Fruit fly (Drosophila melanogaster) whole organism, embryonic: ENCODE data around the gene CG13898.

ENCODE experiments used
- Asciz ChIP-seq: fragments of 200-800 bp; sonication (Bioruptor generic); optimal IDR thresholded peaks from 2 replicates; lab custom pipeline; 2017; ENCODE audit warnings: missing biosample characterization, mild to moderate bottlenecking, missing genetic modification characterization, missing genetic modification reagents
- Bteb2 ChIP-seq: fragments of 200-800 bp; sonication (Bioruptor generic); optimal IDR thresholded peaks from 2 replicates; lab custom pipeline; 2016; ENCODE audit warnings: missing biosample characterization, missing genetic modification characterization
- CG10321 ChIP-seq: fragments of 200-800 bp; sonication (Bioruptor generic); IDR thresholded peaks from 2 replicates; pipeline ENCODE4 v1.3.6; 2022; ENCODE audit warnings: missing biosample characterization, missing genetic modification characterization
- CG10979 ChIP-seq: fragments of 200-800 bp; sonication (Bioruptor generic); optimal IDR thresholded peaks from 2 replicates; lab custom pipeline; 2018; ENCODE audit warnings: missing biosample characterization, mild to moderate bottlenecking, missing genetic modification characterization, moderate library complexity
- CG12391 ChIP-seq: fragments of 200-800 bp; sonication (Bioruptor generic); optimal IDR thresholded peaks from 3 replicates; lab custom pipeline; 2018; ENCODE audit warnings: missing biosample characterization, mild to moderate bottlenecking, missing genetic modification characterization, moderate library complexity
- CG12659 ChIP-seq: fragments of 200-800 bp; sonication (Bioruptor generic); optimal IDR thresholded peaks from 3 replicates; lab custom pipeline; 2017; ENCODE audit warnings: mild to moderate bottlenecking, missing biosample characterization, missing genetic modification reagents, missing genetic modification characterization
- CG14860 ChIP-seq: fragments of 200-800 bp; sonication (Bioruptor generic); IDR thresholded peaks from 3 replicates; pipeline ENCODE4 v1.3.6; 2022; ENCODE audit warnings: missing biosample characterization, missing genetic modification characterization; ENCODE audit not compliant: partially characterized antibody
- CG14965 ChIP-seq: fragments of 200-800 bp; sonication (Bioruptor generic); optimal IDR thresholded peaks from 2 replicates; lab custom pipeline; 2016; ENCODE audit warnings: missing biosample characterization, missing genetic modification characterization, borderline replicate concordance
- CG2875 ChIP-seq: fragments of 200-800 bp; sonication (Bioruptor generic); optimal IDR thresholded peaks from 2 replicates; lab custom pipeline; 2017; ENCODE audit warnings: missing biosample characterization, mild to moderate bottlenecking, missing genetic modification characterization, missing genetic modification reagents
- CG30020 ChIP-seq: fragments of 200-800 bp; optimal IDR thresholded peaks from 2 replicates; lab custom pipeline; 2019; ENCODE audit warnings: missing biosample characterization, mild to moderate bottlenecking, missing genetic modification characterization, moderate library complexity
- CG42726 ChIP-seq: fragments of 200-800 bp; sonication (Bioruptor generic); IDR thresholded peaks from 2 replicates; pipeline ENCODE4 v1.3.6; 2022; ENCODE audit warnings: missing biosample characterization, missing genetic modification characterization; ENCODE audit not compliant: partially characterized antibody
- CG5953 ChIP-seq: fragments of 200-800 bp; sonication (Bioruptor generic); IDR thresholded peaks from 2 replicates; pipeline ENCODE4 v1.3.6; 2022; ENCODE audit warnings: missing biosample characterization, missing genetic modification characterization
- CG6272 ChIP-seq: fragments of 200-800 bp; sonication (Bioruptor generic); IDR thresholded peaks from 2 replicates; pipeline ENCODE4 v1.3.6; 2022; ENCODE audit warnings: missing biosample characterization, missing genetic modification characterization
- CG6791 ChIP-seq: fragments of 200-800 bp; sonication (Bioruptor generic); IDR thresholded peaks from 3 replicates; pipeline ENCODE4 v1.3.6; 2022; ENCODE audit warnings: missing biosample characterization, missing genetic modification characterization; ENCODE audit not compliant: partially characterized antibody
- CG7556 ChIP-seq: fragments of 200-800 bp; sonication (Bioruptor generic); optimal IDR thresholded peaks from 2 replicates; lab custom pipeline; 2017; ENCODE audit warnings: missing biosample characterization, mild to moderate bottlenecking, missing genetic modification characterization
- CkIIα-i1 ChIP-seq: fragments of 200-800 bp; sonication (Bioruptor generic); IDR thresholded peaks from 2 replicates; pipeline ENCODE4 v1.3.6; 2022; ENCODE audit warnings: missing biosample characterization, missing genetic modification characterization
- Ets65A ChIP-seq: fragments of 200-800 bp; sonication (Bioruptor generic); peaks from one replicate; lab custom pipeline; 2016; ENCODE audit warnings: missing biosample characterization, missing genetic modification characterization
- Hey ChIP-seq: fragments of 200-800 bp; sonication (Bioruptor generic); optimal IDR thresholded peaks from 3 replicates; lab custom pipeline; 2018; ENCODE audit warnings: missing biosample characterization, mild to moderate bottlenecking, missing genetic modification characterization
- Mes4 ChIP-seq: fragments of 200-800 bp; sonication (Bioruptor generic); optimal IDR thresholded peaks from 2 replicates; lab custom pipeline; 2016; ENCODE audit warnings: missing biosample characterization, missing genetic modification characterization
- Nf-YC ChIP-seq: fragments of 200-800 bp; optimal IDR thresholded peaks from 3 replicates; lab custom pipeline; 2019; ENCODE audit warnings: missing biosample characterization, mild to moderate bottlenecking, missing genetic modification characterization, moderate library complexity
- Oaz ChIP-seq: fragments of 200-800 bp; sonication (Bioruptor generic); IDR thresholded peaks from 2 replicates; pipeline ENCODE4 v1.3.6; 2022; ENCODE audit warnings: missing biosample characterization, missing genetic modification characterization
- Scr ChIP-seq: fragments of 200-800 bp; sonication (Bioruptor generic); IDR thresholded peaks from 2 replicates; pipeline ENCODE4 v1.3.6; 2022; ENCODE audit warnings: missing biosample characterization, missing genetic modification characterization; ENCODE audit not compliant: partially characterized antibody
- Sox100B ChIP-seq: fragments of 200-800 bp; sonication (Bioruptor generic); optimal IDR thresholded peaks from 3 replicates; lab custom pipeline; 2018; ENCODE audit warnings: missing biosample characterization, mild to moderate bottlenecking, missing genetic modification characterization
- Sox102F ChIP-seq: fragments of 200-800 bp; sonication (Bioruptor generic); optimal IDR thresholded peaks from 2 replicates; lab custom pipeline; 2018; ENCODE audit warnings: missing biosample characterization, mild to moderate bottlenecking, missing genetic modification characterization, moderate library complexity
- Stat92E ChIP-seq, 3 experiments: fragments of >200 bp in 2 of 3; fragments of 200-800 bp in 1 of 3; sonication (Bioruptor generic) in 1 of 3; optimal IDR thresholded peaks; 2 replicates each; lab custom pipeline; 2017 to 2019; ENCODE audit warnings: missing biosample characterization in 3 of 3, missing genetic modification characterization in 3 of 3, mild to moderate bottlenecking in 1 of 3, moderate library complexity in 1 of 3
- Tbp ChIP-seq: fragments of >200 bp; optimal IDR thresholded peaks from 2 replicates; lab custom pipeline; 2018; ENCODE audit warnings: missing biosample characterization, missing genetic modification characterization
- al ChIP-seq: fragments of 200-800 bp; sonication (Bioruptor generic); IDR thresholded peaks from 2 replicates; pipeline ENCODE4 v1.3.6; 2022; ENCODE audit warnings: missing biosample characterization, missing genetic modification characterization
- bcd ChIP-seq: fragments of 200-800 bp; sonication (Bioruptor generic); optimal IDR thresholded peaks from 2 replicates; lab custom pipeline; 2017; ENCODE audit warnings: missing biosample characterization, mild to moderate bottlenecking, missing genetic modification characterization
- chn ChIP-seq: fragments of 200-800 bp; sonication (Bioruptor generic); optimal IDR thresholded peaks from 2 replicates; lab custom pipeline; 2016; ENCODE audit warnings: missing biosample characterization, missing genetic modification characterization
- crp ChIP-seq, 2 experiments: fragments of 200-800 bp; sonication (Bioruptor generic); optimal IDR thresholded peaks; 2 replicates in 1 of 2; 3 replicates in 1 of 2; lab custom pipeline; 2017; ENCODE audit warnings: missing biosample characterization in 2 of 2, missing genetic modification characterization in 2 of 2, mild to moderate bottlenecking in 1 of 2, moderate library complexity in 1 of 2
- dan ChIP-seq: fragments of 200-800 bp; sonication (Bioruptor generic); IDR thresholded peaks from 2 replicates; pipeline ENCODE4 v1.3.6; 2022; ENCODE audit warnings: missing biosample characterization, missing genetic modification characterization
- dati ChIP-seq: fragments of 200-800 bp; sonication (Bioruptor generic); IDR thresholded peaks from 2 replicates; pipeline ENCODE4 v1.3.6; 2022; ENCODE audit warnings: missing biosample characterization, missing genetic modification characterization
- fd102C ChIP-seq: fragments of 200-800 bp; sonication (Bioruptor generic); optimal IDR thresholded peaks from 2 replicates; lab custom pipeline; 2018; ENCODE audit warnings: missing biosample characterization, mild to moderate bottlenecking, missing genetic modification characterization, moderate library complexity
- gce ChIP-seq: fragments of 200-800 bp; sonication (Bioruptor generic); IDR thresholded peaks from 3 replicates; pipeline ENCODE4 v1.3.6; 2022; ENCODE audit warnings: missing biosample characterization, missing genetic modification characterization
- gem ChIP-seq: fragments of 200-800 bp; sonication (Bioruptor generic); optimal IDR thresholded peaks from 2 replicates; lab custom pipeline; 2019; ENCODE audit warnings: missing biosample characterization, mild to moderate bottlenecking, missing genetic modification characterization, moderate library complexity
- grau ChIP-seq: fragments of 200-800 bp; optimal IDR thresholded peaks from 3 replicates; lab custom pipeline; 2019; ENCODE audit warnings: missing biosample characterization, mild to moderate bottlenecking, missing genetic modification characterization, moderate library complexity
- mam ChIP-seq: fragments of 200-800 bp; sonication (Bioruptor generic); optimal IDR thresholded peaks from 3 replicates; lab custom pipeline; 2016; ENCODE audit warnings: missing biosample characterization, missing genetic modification characterization
- pan ChIP-seq, 4 experiments: fragments of >200 bp in 3 of 4; fragments of 200-800 bp in 1 of 4; sonication (Bioruptor generic) in 1 of 4; optimal IDR thresholded peaks in 3 of 4; IDR thresholded peaks in 1 of 4; 2 replicates each; pipeline versions ENCODE4 v1.3.6 to Lab custom; 2017 to 2022; ENCODE audit warnings: missing biosample characterization in 2 of 4, missing genetic modification characterization in 2 of 4, mixed read lengths in 1 of 4
- pb ChIP-seq: fragments of 200-800 bp; sonication (Bioruptor generic); optimal IDR thresholded peaks from 3 replicates; lab custom pipeline; 2016; ENCODE audit warnings: missing biosample characterization, missing genetic modification characterization
- pnt ChIP-seq: fragments of 200-800 bp; sonication (Bioruptor generic); optimal IDR thresholded peaks from 3 replicates; lab custom pipeline; 2016; ENCODE audit warnings: missing biosample characterization, missing genetic modification characterization
- sd ChIP-seq: fragments of 200-800 bp; sonication (Bioruptor generic); optimal IDR thresholded peaks from 3 replicates; lab custom pipeline; 2018; ENCODE audit warnings: missing biosample characterization, mild to moderate bottlenecking, missing genetic modification characterization, moderate library complexity
- seq ChIP-seq: fragments of 200-800 bp; sonication (Bioruptor generic); IDR thresholded peaks from 2 replicates; pipeline ENCODE4 v1.3.6; 2022; ENCODE audit warnings: missing biosample characterization, missing genetic modification characterization
- sim ChIP-seq: fragments of 200-800 bp; sonication (Bioruptor generic); IDR thresholded peaks from 2 replicates; pipeline ENCODE4 v1.3.6; 2022; ENCODE audit warnings: missing biosample characterization, missing genetic modification characterization
- sna ChIP-seq: fragments of 200-800 bp; sonication (Bioruptor generic); IDR thresholded peaks from 2 replicates; pipeline ENCODE4 v1.3.6; 2022; ENCODE audit warnings: missing biosample characterization, missing genetic modification characterization; ENCODE audit not compliant: partially characterized antibody
- stc ChIP-seq: fragments of 200-800 bp; sonication (Bioruptor generic); IDR thresholded peaks from 2 replicates; pipeline ENCODE4 v1.3.6; 2022; ENCODE audit warnings: missing biosample characterization, missing genetic modification characterization
- trh ChIP-seq: fragments of 200-800 bp; sonication (Bioruptor generic); optimal IDR thresholded peaks from 2 replicates; lab custom pipeline; 2016; ENCODE audit warnings: missing biosample characterization, missing genetic modification characterization
- unpg ChIP-seq: fragments of 200-800 bp; sonication (Bioruptor generic); optimal IDR thresholded peaks from 3 replicates; lab custom pipeline; 2018; ENCODE audit warnings: missing biosample characterization, mild to moderate bottlenecking, missing genetic modification characterization, moderate library complexity
- wor ChIP-seq: fragments of 200-800 bp; sonication (Bioruptor generic); IDR thresholded peaks from 2 replicates; pipeline ENCODE4 v1.3.6; 2022; ENCODE audit warnings: missing biosample characterization, missing genetic modification characterization
- zf30C ChIP-seq: fragments of 200-800 bp; sonication (Bioruptor generic); optimal IDR thresholded peaks from 3 replicates; lab custom pipeline; 2018; ENCODE audit warnings: missing biosample characterization, mild to moderate bottlenecking, missing genetic modification characterization

The CG13898 gene

DNA sequence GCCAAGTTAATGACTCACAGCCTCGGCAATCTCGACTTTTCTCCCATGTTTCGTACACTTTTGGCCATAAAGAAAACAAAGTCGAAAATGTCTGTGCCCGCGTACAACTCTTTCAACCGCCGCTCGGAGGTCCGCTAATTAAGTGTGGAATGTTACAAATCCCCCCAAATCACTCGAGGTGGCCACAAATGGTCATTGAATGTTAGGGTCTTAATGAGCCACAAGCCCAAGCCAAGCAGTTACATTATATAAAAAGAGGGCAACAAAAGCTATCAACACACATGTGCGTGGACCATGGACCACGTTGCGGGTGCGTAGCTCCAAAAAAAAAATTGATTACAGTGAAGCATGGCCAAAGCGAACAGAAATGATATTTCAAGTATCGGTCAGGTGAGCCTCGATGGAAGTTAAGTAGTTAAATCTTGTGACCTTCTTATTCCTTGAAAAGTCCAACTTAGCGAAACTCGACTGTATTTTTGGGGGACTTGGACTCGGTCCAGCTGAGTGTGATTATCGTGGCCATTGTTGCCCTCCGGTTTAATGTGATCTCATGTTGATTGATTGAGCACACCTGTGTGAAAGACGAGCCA, 15.5 kb upstream of the CG13898 start (continued):
- TF ChIP-seq Mes4 (peak; percentile 80), zf30C (GFP tag; lab: Kevin White, UChicago) (no peak), CG2875 (peak; percentile 81), mam (GFP tag; lab: Kevin White, UChicago) (peak; percentile 86), sd (tag; lab: Kevin White, UChicago) (peak; percentile 94), Ets65A (GFP tag; lab: Kevin White, UChicago) (peak; percentile 97), unpg (GFP tag; lab: Kevin White, UChicago) (peak; percentile 89), Oaz (GFP tag; lab: Robert Waterston, UW) (peak; percentile 88), bcd (GFP tag; lab: Kevin White, UChicago) (peak; percentile 86), seq (GFP tag; lab: Robert Waterston, UW) (peak; percentile 92), crp (GFP tag; optimal IDR thresholded peaks at IDR 0.05; lab: Kevin White, UChicago) (peak in 1 of 2 experiments; percentile 35), Tbp (no peak), CG12659 (GFP tag; lab: Kevin White, UChicago) (peak; percentile 84), stc (GFP tag; lab: Robert Waterston, UW) (peak; percentile 94), Sox100B (peak; percentile 75), gce (GFP tag; lab: Robert Waterston, UW) (peak; percentile 95), Hey (peak; percentile 49), CG6272 (GFP tag; lab: Robert Waterston, UW) (peak; percentile 86), CG7556 (GFP tag; lab: Kevin White, UChicago) (peak; percentile 76), CG6791 (GFP tag; lab: Robert Waterston, UW) (no peak), gem (peak; percentile 88), pnt (GFP tag; lab: Kevin White, UChicago) (peak; percentile 89), fd102C (GFP tag; lab: Kevin White, UChicago) (no peak), Nf-YC (tag; lab: Kevin White, UChicago) (peak; percentile 52), pan (optimal IDR thresholded peaks at IDR 0.05; lab: Kevin White, UChicago) (no peak), pan (GFP tag; optimal IDR thresholded peaks at IDR 0.05 in 1 of 2, IDR thresholded peaks at IDR 0.05 in 1 of 2) (peak in 1 of 2 experiments; percentile 95), CG14965 (GFP tag; lab: Kevin White, UChicago) (peak; percentile 58), CG10321 (GFP tag; lab: Robert Waterston, UW) (peak; percentile 74), CG30020 (tag; lab: Kevin White, UChicago) (peak; percentile 19), CG14860 (GFP tag; lab: Robert Waterston, UW) (no peak), dan (GFP tag; lab: Robert Waterston, UW) (peak; percentile 53; the same call in 1 of the 2 replicates), Sox102F (GFP tag; lab: Kevin White, UChicago) (peak; percentile 94), wor (GFP tag; lab: Robert Waterston, UW) (peak; percentile 88), al (GFP tag; lab: Robert Waterston, UW) (peak; percentile 86), chn (GFP tag; lab: Kevin White, UChicago) (peak; percentile 87), CG10979 (tag; lab: Kevin White, UChicago) (peak; percentile 77), pb (GFP tag; lab: Kevin White, UChicago) (peak; percentile 87), Stat92E (GFP tag; optimal IDR thresholded peaks at IDR 0.05; lab: Kevin White, UChicago) (no peak), CG5953 (GFP tag; lab: Robert Waterston, UW) (peak; percentile 95), grau (tag; lab: Kevin White, UChicago) (peak; percentile 96), sna (GFP tag; lab: Robert Waterston, UW) (no peak), CkIIα-i1 (no peak), dati (peak; percentile 82), Bteb2 (GFP tag; lab: Kevin White, UChicago) (peak; percentile 67), Scr (GFP tag; lab: Robert Waterston, UW) (no peak), CG42726 (no peak), CG12391 (tag; lab: Kevin White, UChicago) (peak; percentile 84), sim (GFP tag; lab: Robert Waterston, UW) (peak; percentile 83), Asciz (GFP tag; lab: Kevin White, UChicago) (peak; percentile 84), trh (GFP tag; lab: Kevin White, UChicago) (peak; percentile 74)
